Fruit fly (Drosophila melanogaster): Measurements from ENCODE around the gene Gbeta76C.
"Not testable (repeated sequence)": the region's sequence is repeated elsewhere in the genome, so short reads cannot be mapped to it uniquely, and the experiment has no call there.

Gbeta76C gene

dm6 chr3L:19682902-19683301 is 4.5 kb upstream of the Gbeta76C start:
- TF ChIP-seq CTCF (optimal IDR thresholded peaks at IDR 0.05): no peak
- TF ChIP-seq CG8478 (optimal IDR thresholded peaks at IDR 0.05): no peak

DNA sequence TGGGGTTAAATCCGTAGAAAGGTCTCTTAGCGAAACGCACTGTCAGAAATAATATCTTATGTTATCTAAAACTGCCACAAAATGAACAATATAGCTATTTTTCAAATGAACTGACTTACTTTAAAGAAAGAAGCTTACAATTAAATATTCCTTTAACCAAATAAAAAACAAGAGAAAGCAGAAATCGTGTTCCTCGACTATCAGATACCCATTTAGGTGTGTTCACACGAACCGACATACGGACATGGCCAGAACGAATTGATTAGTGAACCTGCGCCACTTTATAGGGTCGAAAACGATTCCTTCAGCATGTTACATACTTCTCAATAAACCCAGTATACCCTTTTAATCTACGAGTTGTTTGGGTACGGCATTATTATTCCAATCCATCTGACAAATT is 3.9 kb upstream of the Gbeta76C start:
- no peak for TF ChIP-seq CTCF (optimal IDR thresholded peaks at IDR 0.05)
- TF ChIP-seq CG8478 (optimal IDR thresholded peaks at IDR 0.05): no peak

DNA sequence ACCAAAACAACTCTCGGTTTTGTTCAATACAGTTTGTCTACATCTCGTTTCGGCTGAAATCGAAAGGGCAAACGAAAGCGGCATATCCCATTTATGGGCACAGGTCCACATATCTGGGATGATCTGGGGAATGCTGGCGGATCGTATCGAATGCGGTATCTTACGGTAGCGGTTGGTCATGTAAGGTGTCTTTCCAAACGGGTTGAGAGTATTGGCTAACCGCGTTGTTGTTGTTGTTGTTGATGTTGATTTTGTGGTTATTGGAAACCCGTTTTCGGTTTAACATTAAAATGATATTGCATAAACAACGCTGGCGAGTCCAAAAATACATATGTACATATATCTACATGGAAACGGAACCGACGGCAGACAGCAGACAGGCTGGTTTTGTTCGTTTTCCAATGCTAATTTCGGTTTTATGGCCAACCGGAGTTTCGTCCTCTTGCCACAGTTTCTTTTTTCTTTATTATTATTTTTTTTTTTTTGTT is 6.8 kb downstream of the Gbeta76C start:
- no peak for TF ChIP-seq CTCF (optimal IDR thresholded peaks at IDR 0.05)
- no peak for TF ChIP-seq CG8478 (optimal IDR thresholded peaks at IDR 0.05)

DNA sequence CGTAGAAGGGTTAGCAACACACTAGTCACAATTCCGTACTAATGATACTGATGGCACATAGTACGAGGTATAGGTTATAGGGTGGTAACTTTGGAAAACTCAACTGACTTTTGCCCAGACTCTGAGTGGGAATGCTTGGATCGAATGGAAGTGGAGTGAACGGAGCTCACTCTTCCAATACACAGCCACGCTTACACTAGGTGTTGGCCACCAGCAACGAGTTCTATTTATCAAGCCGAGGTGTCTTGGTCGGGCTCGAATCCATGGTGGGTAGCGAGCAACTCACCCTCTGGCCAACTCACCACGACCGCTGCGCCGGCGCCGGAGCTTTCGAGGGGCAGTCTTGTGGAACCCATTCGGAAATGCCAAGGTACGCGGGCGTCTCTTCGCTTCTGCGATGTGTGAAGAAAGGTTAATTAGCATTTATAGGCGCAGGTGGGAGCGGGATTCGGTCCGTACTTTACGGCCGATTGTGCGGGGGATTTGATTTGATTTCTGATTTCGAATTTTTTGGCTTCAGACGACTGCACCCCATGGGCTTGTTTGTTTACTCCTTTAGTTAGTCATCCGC is 7.7 kb downstream of the Gbeta76C start, which contains the start of gene verm:
TSS of gene verm (minus strand) at position 204 of the 571 bp plus-strand sequence.
- no peak for TF ChIP-seq CTCF (optimal IDR thresholded peaks at IDR 0.05)
- TF ChIP-seq CG8478 (optimal IDR thresholded peaks at IDR 0.05): no peak

- TF ChIP-seq CG8478 (optimal IDR thresholded peaks at IDR 0.05) (no peak), CTCF (optimal IDR thresholded peaks at IDR 0.05) (no peak)
Measured at dm6 chr3L:19696073-19696960, 8.9 kb downstream of the Gbeta76C start.

DNA sequence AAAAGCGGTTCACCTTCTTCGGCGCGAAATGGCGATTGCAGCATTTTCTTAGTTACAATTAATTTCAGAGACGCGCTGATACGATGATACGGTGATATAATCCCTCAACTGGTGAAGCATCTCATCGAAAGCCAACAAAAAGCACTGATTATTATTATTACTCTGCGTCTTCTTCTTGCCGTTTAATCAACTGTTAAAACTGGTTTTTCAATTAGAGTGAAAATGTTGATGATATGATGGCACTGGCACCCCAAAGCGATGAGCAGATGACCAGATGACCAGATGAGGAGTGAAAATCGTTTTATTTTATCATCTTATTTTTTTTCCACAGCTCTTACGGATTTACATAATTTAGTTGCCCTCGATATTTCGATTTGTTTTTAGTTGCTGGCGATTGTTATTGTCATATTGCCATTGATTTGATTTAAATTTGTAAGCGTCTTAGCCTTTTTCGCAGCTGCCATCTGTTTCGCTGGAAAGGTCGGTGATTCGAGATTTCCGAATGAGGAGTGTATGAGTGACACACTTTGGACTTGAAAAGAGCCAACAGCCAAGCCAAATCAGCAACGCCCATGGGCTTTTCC is 10.1 kb downstream of the Gbeta76C start:
- TF ChIP-seq CTCF (optimal IDR thresholded peaks at IDR 0.05) (no peak), CG8478 (optimal IDR thresholded peaks at IDR 0.05) (no peak)

DNA sequence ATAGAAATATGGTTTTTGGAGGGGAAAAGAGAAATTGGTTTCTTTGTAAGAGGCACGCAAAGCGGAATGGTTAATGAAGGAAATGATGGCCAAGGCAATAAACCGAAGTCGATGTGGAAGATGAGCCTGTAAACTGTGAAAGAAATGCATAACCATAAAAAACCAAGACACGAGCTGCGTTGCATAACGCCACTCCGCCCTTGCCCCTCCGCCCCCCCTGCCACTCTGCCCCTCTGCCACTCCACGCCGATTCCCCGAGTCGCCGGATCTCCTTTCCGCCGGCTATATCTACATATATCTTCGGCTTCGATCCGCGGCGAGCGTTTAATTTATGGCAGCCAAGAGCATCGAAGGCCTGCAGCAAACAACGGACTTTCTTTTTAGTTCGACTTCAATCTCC is 11.2 kb downstream of the Gbeta76C start:
- TF ChIP-seq CG8478 (optimal IDR thresholded peaks at IDR 0.05) (no peak), CTCF (optimal IDR thresholded peaks at IDR 0.05) (no peak)

DNA sequence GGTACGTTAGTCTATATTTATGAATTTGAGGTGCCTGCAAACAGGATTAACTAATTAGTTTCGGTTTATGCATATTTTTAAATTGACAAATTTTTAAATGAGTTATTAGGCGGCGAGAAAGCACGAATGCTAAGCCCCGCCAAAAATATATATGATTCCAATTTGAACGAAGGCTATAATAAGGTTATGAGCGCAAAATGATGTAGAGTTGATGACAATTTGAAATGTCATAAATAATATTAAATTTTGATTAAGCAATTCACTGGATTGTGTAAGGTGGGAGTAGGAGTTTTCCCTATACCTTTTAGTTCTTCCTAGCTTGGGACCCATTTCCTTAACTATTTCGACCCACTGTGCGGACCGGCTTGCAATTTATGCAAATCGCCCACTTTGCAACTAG is 12.2 kb downstream of the Gbeta76C start:
- TF ChIP-seq CTCF (optimal IDR thresholded peaks at IDR 0.05) (no peak), CG8478 (optimal IDR thresholded peaks at IDR 0.05) (no peak)

DNA sequence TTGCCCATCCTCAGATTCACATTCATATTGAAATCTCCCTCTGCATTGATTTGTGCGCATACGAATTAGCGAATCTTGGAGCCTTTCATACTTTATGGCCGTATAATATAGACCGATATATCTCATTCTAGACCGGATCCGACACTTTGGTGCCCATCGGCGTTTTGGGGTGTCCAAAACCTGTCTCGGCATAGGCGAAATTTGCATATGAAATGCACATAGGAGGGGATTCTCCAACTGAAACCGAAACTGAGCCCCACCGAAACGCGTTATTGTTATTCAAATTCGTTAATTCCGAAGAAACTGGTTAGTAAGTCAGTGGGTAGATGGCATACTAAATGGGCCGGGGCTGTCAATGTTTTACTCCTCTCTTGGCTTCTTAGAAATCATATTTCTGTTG is 13.0 kb downstream of the Gbeta76C start:
- no peak for TF ChIP-seq CG8478 (optimal IDR thresholded peaks at IDR 0.05)
- TF ChIP-seq CTCF (optimal IDR thresholded peaks at IDR 0.05): no peak

DNA sequence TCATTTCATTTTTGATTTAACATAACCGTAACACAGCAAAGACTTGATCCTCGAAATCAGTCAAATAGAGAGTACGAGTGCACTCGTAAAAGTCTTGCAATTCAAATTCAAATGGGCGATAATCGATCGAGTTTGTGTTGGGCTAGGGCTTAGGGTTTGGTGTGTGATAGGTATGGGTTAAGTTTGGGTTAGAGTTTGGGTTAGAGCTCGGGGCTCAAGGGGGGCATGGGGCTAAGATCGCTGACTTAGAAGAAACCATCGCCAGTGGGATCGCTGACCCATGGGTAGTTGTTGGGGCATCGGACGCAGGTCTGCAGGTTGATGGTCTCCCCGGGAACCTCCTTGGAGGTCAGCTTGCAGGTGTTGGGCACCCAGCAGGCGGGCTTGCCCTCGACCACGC is 13.7 kb downstream of the Gbeta76C start:
- TF ChIP-seq CTCF (optimal IDR thresholded peaks at IDR 0.05): no peak
- no peak for TF ChIP-seq CG8478 (optimal IDR thresholded peaks at IDR 0.05)

- no peak for TF ChIP-seq CG8478 (optimal IDR thresholded peaks at IDR 0.05)
- TF ChIP-seq CTCF (optimal IDR thresholded peaks at IDR 0.05): no peak
Measured at dm6 chr3L:19701662-19702061, 14.2 kb downstream of the Gbeta76C start.

- no peak for TF ChIP-seq CTCF (optimal IDR thresholded peaks at IDR 0.05)
- no peak for TF ChIP-seq CG8478 (optimal IDR thresholded peaks at IDR 0.05)
Measured at dm6 chr3L:19703323-19703722, 15.9 kb downstream of the Gbeta76C start.

dm6 chr3L:19704869-19705268 is 17.4 kb downstream of the Gbeta76C start:
- TF ChIP-seq CG8478 (optimal IDR thresholded peaks at IDR 0.05) (no peak), CTCF (optimal IDR thresholded peaks at IDR 0.05) (no peak)

DNA sequence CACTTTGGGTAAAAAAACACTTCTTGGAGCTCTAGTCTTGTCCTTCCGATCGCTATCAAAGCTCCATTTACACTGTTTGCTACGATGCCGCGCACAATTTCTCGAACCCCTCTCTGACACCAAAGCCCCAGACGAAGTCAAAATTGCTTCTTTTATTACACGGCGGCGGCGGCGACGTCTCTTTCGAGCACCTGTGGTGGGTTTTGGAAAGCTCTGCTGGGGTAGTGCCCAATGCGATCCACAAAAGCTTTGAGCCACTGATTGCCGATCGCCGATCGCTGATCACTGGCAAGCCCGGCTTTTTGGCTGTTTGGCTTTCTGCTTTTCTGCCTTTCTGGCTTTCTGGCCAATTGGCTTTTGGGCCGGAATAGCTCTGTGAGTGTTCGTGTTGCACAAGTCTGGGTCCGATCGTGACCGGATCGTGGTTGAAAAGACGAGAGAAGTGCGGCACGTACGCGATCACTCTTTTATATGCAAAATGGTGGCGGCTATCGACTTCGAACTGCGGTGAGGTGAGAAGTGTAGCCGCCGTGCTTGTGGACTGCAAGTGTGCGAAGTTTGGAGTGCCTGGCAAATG is 20.2 kb downstream of the Gbeta76C start, which contains the start of gene serp:
TSS of gene serp (minus strand) at position 446 of the 577 bp plus-strand sequence.
- TF ChIP-seq CG8478 (optimal IDR thresholded peaks at IDR 0.05): no peak
- no peak for TF ChIP-seq CTCF (optimal IDR thresholded peaks at IDR 0.05)

DNA sequence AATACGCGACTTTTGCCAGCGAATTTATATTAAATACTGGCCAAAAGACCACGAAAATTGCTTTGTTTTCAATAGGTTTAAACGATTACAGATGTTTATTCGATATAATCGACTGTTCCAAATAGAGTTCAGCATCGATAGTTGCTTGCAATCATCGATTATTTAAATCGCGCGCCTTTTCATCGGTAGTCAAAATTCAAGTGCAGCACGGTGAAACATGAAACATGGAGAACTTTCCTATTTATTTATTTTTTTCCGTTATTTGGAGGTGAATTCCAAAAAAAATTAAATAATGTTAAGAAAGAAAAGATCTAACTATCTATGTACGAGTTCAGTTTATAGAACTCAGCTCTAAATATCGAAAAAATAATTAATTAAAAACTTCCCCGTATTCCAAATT is 30.8 kb downstream of the Gbeta76C start, which contains the start of gene Trpml:
TSS of gene Trpml (minus strand) at position 101 of the 400 bp plus-strand sequence.
- TF ChIP-seq CG8478, CTCF (optimal IDR thresholded peaks at IDR 0.05): not testable (repeated sequence)
